Worm (Caenorhabditis elegans) whole organism, L4 larva: ENCODE data around the gene clec-34.

ENCODE experiments used
- F10B5.3 ChIP-seq: sonication (generic microtip); optimal IDR thresholded peaks from 2 replicates; lab custom pipeline; 2016; ENCODE audit warnings: mild to moderate bottlenecking, missing genetic modification characterization, missing compliant biosample characterization
- F26F4.8 ChIP-seq: fragments of 200-800 bp; sonication (Bioruptor generic); conservative IDR thresholded peaks from 2 replicates; pipeline ENCODE4 v1.3.6; 2022; ENCODE audit warnings: missing genetic modification characterization, missing compliant biosample characterization
- F49E8.2 ChIP-seq: sonication (generic microtip); optimal IDR thresholded peaks from 2 replicates; lab custom pipeline; 2016; ENCODE audit warnings: missing compliant biosample characterization, mild to moderate bottlenecking, missing genetic modification characterization, borderline replicate concordance
- T20F7.1 ChIP-seq: fragments of 200-800 bp; sonication (Bioruptor generic); optimal IDR thresholded peaks from 2 replicates; lab custom pipeline; 2018; ENCODE audit warnings: mild to moderate bottlenecking, missing genetic modification characterization, missing compliant biosample characterization
- ZK546.5 ChIP-seq, 2 experiments: sonication (generic microtip); optimal IDR thresholded peaks; 2 replicates each; lab custom pipeline; 2017; ENCODE audit warnings: missing biosample characterization in 2 of 2, missing genetic modification characterization in 2 of 2
- aha-1 ChIP-seq: fragments of 150-350 bp; peaks from one replicate; lab custom pipeline; 2014; ENCODE audit warnings: missing biosample characterization, missing genetic modification characterization
- arid-1 ChIP-seq: fragments of 200-800 bp; sonication (Bioruptor generic); conservative IDR thresholded peaks from 2 replicates; pipeline ENCODE4 v1.3.6; 2022; ENCODE audit warnings: missing genetic modification reagents, missing genetic modification characterization, missing compliant biosample characterization
- ceh-44 ChIP-seq: fragments of 200-800 bp; sonication (Bioruptor generic); IDR thresholded peaks from 2 replicates; pipeline ENCODE4 v1.3.6; 2022; ENCODE audit warnings: missing genetic modification reagents, missing genetic modification characterization, missing compliant biosample characterization
- dmd-6 ChIP-seq: fragments of 200-800 bp; sonication (Bioruptor generic); IDR thresholded peaks from 2 replicates; pipeline ENCODE4 v1.3.6; 2022; ENCODE audit warnings: missing genetic modification reagents, missing genetic modification characterization, missing compliant biosample characterization
- dpl-1 ChIP-seq: fragments of 150-350 bp; optimal IDR thresholded peaks from 2 replicates; lab custom pipeline; 2014; ENCODE audit warnings: missing biosample characterization, missing genetic modification reagents, missing genetic modification characterization
- duxl-1 ChIP-seq: sonication (generic microtip); optimal IDR thresholded peaks from 2 replicates; lab custom pipeline; 2016; ENCODE audit warnings: mild to moderate bottlenecking, missing genetic modification characterization, moderate library complexity, missing compliant biosample characterization; ENCODE audit not compliant: poor library complexity
- egl-43 ChIP-seq: fragments of 200-800 bp; sonication (Bioruptor generic); IDR thresholded peaks from 2 replicates; pipeline ENCODE4 v1.3.6; 2022; ENCODE audit warnings: missing genetic modification reagents, missing genetic modification characterization, missing compliant biosample characterization
- fkh-10 ChIP-seq: fragments of 150-350 bp; optimal IDR thresholded peaks from 2 replicates; lab custom pipeline; 2014; ENCODE audit warnings: missing biosample characterization, missing genetic modification reagents, missing genetic modification characterization
- gei-8 ChIP-seq: fragments of 200-800 bp; sonication (Bioruptor generic); optimal IDR thresholded peaks from 2 replicates; lab custom pipeline; 2018; ENCODE audit warnings: mild to moderate bottlenecking, missing genetic modification characterization, missing compliant biosample characterization
- hlh-11 ChIP-seq: fragments of 200-800 bp; sonication (Bioruptor generic); optimal IDR thresholded peaks from 2 replicates; lab custom pipeline; 2018; ENCODE audit warnings: mild to moderate bottlenecking, missing genetic modification characterization, missing compliant biosample characterization
- hlh-30 ChIP-seq: sonication (generic microtip); optimal IDR thresholded peaks from 2 replicates; lab custom pipeline; 2017; ENCODE audit warnings: antibody characterized with exemption, mild to moderate bottlenecking, missing genetic modification characterization, missing compliant biosample characterization; ENCODE audit not compliant: insufficient read depth
- hmg-1.1 ChIP-seq: fragments of 200-800 bp; sonication (Bioruptor generic); IDR thresholded peaks from 2 replicates; pipeline ENCODE4 v1.3.6; 2022; ENCODE audit warnings: missing genetic modification reagents, missing genetic modification characterization, missing compliant biosample characterization
- jun-1 ChIP-seq: fragments of 150-350 bp; optimal IDR thresholded peaks from 2 replicates; lab custom pipeline; 2014; ENCODE audit warnings: missing biosample characterization, missing genetic modification reagents, missing genetic modification characterization
- lim-7 ChIP-seq: fragments of 200-800 bp; sonication (Bioruptor generic); IDR thresholded peaks from 2 replicates; pipeline ENCODE4 v1.3.6; 2022; ENCODE audit warnings: missing genetic modification characterization, missing compliant biosample characterization
- lin-29 ChIP-seq: fragments of 200-800 bp; sonication (Bioruptor generic); IDR thresholded peaks from 2 replicates; pipeline ENCODE4 v1.3.6; 2022; ENCODE audit warnings: missing genetic modification reagents, missing genetic modification characterization, missing compliant biosample characterization
- lin-39 ChIP-seq: fragments of 150-350 bp; optimal IDR thresholded peaks from 2 replicates; lab custom pipeline; 2014; ENCODE audit warnings: missing biosample characterization, missing genetic modification reagents, missing genetic modification characterization
- madf-5 ChIP-seq, 2 experiments: fragments of 200-800 bp; sonication (Bioruptor generic); IDR thresholded peaks; 2 replicates each; pipeline ENCODE4 v1.3.6; 2022; ENCODE audit warnings: missing compliant biosample characterization in 2 of 2, missing genetic modification characterization in 2 of 2
- madf-9 ChIP-seq: fragments of 200-800 bp; sonication (Bioruptor generic); conservative IDR thresholded peaks from 2 replicates; pipeline ENCODE4 v1.3.6; 2022; ENCODE audit warnings: missing genetic modification reagents, missing genetic modification characterization, missing compliant biosample characterization
- mdt-29 ChIP-seq: fragments of 200-800 bp; sonication (Bioruptor generic); IDR thresholded peaks from 2 replicates; pipeline ENCODE4 v1.3.6; 2022; ENCODE audit warnings: missing genetic modification reagents, missing genetic modification characterization, missing compliant biosample characterization
- mep-1 ChIP-seq: fragments of 150-350 bp; sonication (generic microtip); optimal IDR thresholded peaks from 3 replicates; lab custom pipeline; 2014; ENCODE audit warnings: missing biosample characterization, missing genetic modification characterization
- mes-2 ChIP-seq: sonication (generic microtip); optimal IDR thresholded peaks from 2 replicates; lab custom pipeline; 2016; ENCODE audit warnings: missing genotype, mild to moderate bottlenecking, missing genetic modification characterization, missing compliant biosample characterization; ENCODE audit not compliant: poor library complexity, severe bottlenecking
- mxl-3 ChIP-seq: fragments of 200-800 bp; sonication (Bioruptor generic); optimal IDR thresholded peaks from 2 replicates; lab custom pipeline; 2018; ENCODE audit warnings: mild to moderate bottlenecking, missing genetic modification characterization, missing compliant biosample characterization
- nhr-10 ChIP-seq: fragments of 150-350 bp; optimal IDR thresholded peaks from 2 replicates; lab custom pipeline; 2014; ENCODE audit warnings: missing biosample characterization, missing genetic modification characterization
- nhr-237 ChIP-seq: sonication (generic microtip); optimal IDR thresholded peaks from 2 replicates; lab custom pipeline; 2017; ENCODE audit warnings: missing biosample characterization, missing genetic modification characterization
- nhr-28 ChIP-seq: fragments of 150-350 bp; optimal IDR thresholded peaks from 2 replicates; lab custom pipeline; 2014; ENCODE audit warnings: missing biosample characterization, missing genetic modification characterization
- nhr-48 ChIP-seq: sonication (generic microtip); optimal IDR thresholded peaks from 2 replicates; lab custom pipeline; 2016; ENCODE audit warnings: mild to moderate bottlenecking, missing genetic modification characterization, missing compliant biosample characterization
- pqm-1 ChIP-seq: sonication (generic microtip); optimal IDR thresholded peaks from 2 replicates; lab custom pipeline; 2017; ENCODE audit warnings: missing biosample characterization, missing genetic modification characterization
- rbr-2 ChIP-seq: sonication (generic microtip); optimal IDR thresholded peaks from 2 replicates; lab custom pipeline; 2016; ENCODE audit warnings: missing genotype, missing genetic modification characterization, missing compliant biosample characterization
- skn-1 ChIP-seq: fragments of 150-350 bp; optimal IDR thresholded peaks from 2 replicates; lab custom pipeline; 2014; ENCODE audit warnings: missing biosample characterization, missing genetic modification characterization
- unc-130 ChIP-seq: sonication (generic microtip); optimal IDR thresholded peaks from 2 replicates; lab custom pipeline; 2016; ENCODE audit warnings: missing genetic modification reagents, missing genetic modification characterization, missing compliant biosample characterization
- unc-39 ChIP-seq: sonication (generic microtip); optimal IDR thresholded peaks from 2 replicates; lab custom pipeline; 2017; ENCODE audit warnings: missing biosample characterization, missing genetic modification characterization
- unc-62 ChIP-seq, 3 experiments: fragments of 150-350 bp in 1 of 3; sonication (generic microtip); optimal IDR thresholded peaks in 2 of 3; peaks in 1 of 3; 1 replicate in 1 of 3; 2 replicates in 2 of 3; lab custom pipeline; 2014 to 2017; ENCODE audit warnings: missing biosample characterization in 3 of 3, missing genetic modification characterization in 3 of 3, missing genetic modification reagents in 3 of 3, missing genotype in 1 of 3
- zfp-2 ChIP-seq: sonication (generic microtip); optimal IDR thresholded peaks from 2 replicates; lab custom pipeline; 2016; ENCODE audit warnings: mild to moderate bottlenecking, missing genetic modification characterization, missing compliant biosample characterization
- zfp-3 ChIP-seq: fragments of 200-800 bp; sonication (Bioruptor generic); conservative IDR thresholded peaks from 2 replicates; pipeline ENCODE4 v1.3.6; 2022; ENCODE audit warnings: missing genetic modification reagents, missing genetic modification characterization, missing compliant biosample characterization
- zip-2 ChIP-seq: fragments of 150-350 bp; optimal IDR thresholded peaks from 2 replicates; lab custom pipeline; 2014; ENCODE audit warnings: missing biosample characterization, missing genetic modification characterization

clec-34 gene

ce11 chrV:16779281-16779597 lies 43.7 kb downstream of the clec-34 start:
- TF ChIP-seq mdt-29 (GFP tag; lab: Robert Waterston, UW), result no peak
- peak in 1 of 2 experiments; percentile 95 for TF ChIP-seq unc-62 (GFP tag; optimal IDR thresholded peaks at IDR 0.05 in 1 of 2; lab: Kevin White, UChicago)
- no peak for TF ChIP-seq unc-62 (tag; optimal IDR thresholded peaks at IDR 0.05; lab: Kevin White, UChicago)
- TF ChIP-seq rbr-2 (tag; lab: Kevin White, UChicago), result no peak
- no peak for TF ChIP-seq nhr-48 (tag; lab: Kevin White, UChicago)
- no peak for TF ChIP-seq zip-2 (tag; lab: Kevin White, UChicago)
- no peak for TF ChIP-seq nhr-237 (tag; lab: Kevin White, UChicago)

ce11 chrV:16779971-16780370 lies 44.4 kb downstream of the clec-34 start:
- peak; percentile 2; the same call in 1 of the 2 replicates for TF ChIP-seq dmd-6 (GFP tag; lab: Robert Waterston, UW)
- no peak for TF ChIP-seq gei-8 (GFP tag; lab: Kevin White, UChicago)
- peak in 1 of 2 experiments; percentile 93 for TF ChIP-seq unc-62 (GFP tag; optimal IDR thresholded peaks at IDR 0.05 in 1 of 2; lab: Kevin White, UChicago)
- TF ChIP-seq unc-62 (tag; optimal IDR thresholded peaks at IDR 0.05; lab: Kevin White, UChicago), result no peak

DNA sequence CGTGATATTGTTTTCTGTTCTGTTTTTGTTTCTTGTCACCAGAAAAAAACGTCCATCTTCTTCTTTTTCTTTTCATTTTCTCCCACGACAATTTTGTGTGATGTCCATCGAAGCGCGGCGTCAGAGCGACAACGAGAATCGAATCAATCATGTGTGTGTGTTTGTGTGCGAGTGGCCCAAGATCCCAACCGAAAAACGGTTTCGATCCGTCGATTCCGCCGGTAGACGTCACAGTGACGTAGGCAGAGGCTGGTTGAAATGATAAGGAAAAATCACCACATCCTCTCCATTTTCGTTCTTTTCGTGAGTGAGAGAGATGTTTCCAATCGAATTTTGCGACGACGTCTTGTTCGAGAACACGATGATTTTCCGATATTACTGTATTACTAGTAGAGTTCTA lies 45.0 kb downstream of the clec-34 start:
- TF ChIP-seq egl-43 (GFP tag; lab: Robert Waterston, UW), result no peak
- TF ChIP-seq unc-130 (GFP tag; lab: Kevin White, UChicago), result no peak
- no peak for TF ChIP-seq lin-29 (GFP tag; lab: Robert Waterston, UW)
- TF ChIP-seq madf-5 (GFP tag; IDR thresholded peaks at IDR 0.05; lab: Robert Waterston, UW), result no peak
- TF ChIP-seq nhr-10, result no peak
- no peak for TF ChIP-seq jun-1 (tag; lab: Kevin White, UChicago)
- no peak for TF ChIP-seq unc-39 (tag; lab: Kevin White, UChicago)
- no peak for TF ChIP-seq lin-39 (tag; lab: Kevin White, UChicago)
- peak; percentile 33 for TF ChIP-seq duxl-1
- no peak for TF ChIP-seq lim-7 (GFP tag; lab: Robert Waterston, UW)
- no peak for TF ChIP-seq aha-1
- TF ChIP-seq mes-2 (tag; lab: Kevin White, UChicago), result no peak
- no peak for TF ChIP-seq mdt-29 (GFP tag; lab: Robert Waterston, UW)
- no peak for TF ChIP-seq arid-1
- TF ChIP-seq nhr-237 (tag; lab: Kevin White, UChicago), result no peak
- no peak for TF ChIP-seq T20F7.1 (GFP tag; lab: Kevin White, UChicago)
- TF ChIP-seq hlh-11 (tag; lab: Kevin White, UChicago), result peak; percentile 36
- TF ChIP-seq F26F4.8 (GFP tag; lab: Robert Waterston, UW), result no peak
- no peak for TF ChIP-seq F10B5.3
- TF ChIP-seq F49E8.2 (tag; lab: Kevin White, UChicago), result no peak
- TF ChIP-seq mxl-3 (GFP tag; lab: Kevin White, UChicago), result no peak
- TF ChIP-seq zfp-2 (tag; lab: Kevin White, UChicago), result no peak
- TF ChIP-seq ZK546.5 (tag; optimal IDR thresholded peaks at IDR 0.05; lab: Kevin White, UChicago), result no peak
- TF ChIP-seq zfp-3, result 0 out of 2 replicates have a peak, but pooled peaks have one; percentile 19
- TF ChIP-seq hlh-30 (tag; lab: Kevin White, UChicago), result peak; percentile 39
- TF ChIP-seq nhr-28 (tag; lab: Kevin White, UChicago), result peak; percentile 52
- TF ChIP-seq ceh-44, result no peak
- no peak for TF ChIP-seq mep-1
- TF ChIP-seq madf-9 (GFP tag; lab: Robert Waterston, UW), result no peak
- TF ChIP-seq skn-1, result no peak
- no peak for TF ChIP-seq fkh-10
- no peak for TF ChIP-seq dpl-1
- no peak for TF ChIP-seq pqm-1 (tag; lab: Kevin White, UChicago)
- TF ChIP-seq hmg-1.1, result no peak
